Worm (Caenorhabditis elegans): ENCODE measurements around the gene xdh-1.
"Not testable (repeated sequence)": the region's sequence is repeated elsewhere in the genome, so short reads cannot be mapped to it uniquely, and the experiment has no call there.

xdh-1 gene

ce11 chrIV:14444077-14444476 is 31.4 kb upstream of the xdh-1 start, which contains the start of gene tra-3:
TSS of gene tra-3 (minus strand) at chrIV:14444183.
- TF ChIP-seq sea-2 (GFP tag; optimal IDR thresholded peaks at IDR 0.05): no peak
- TF ChIP-seq fkh-2 (tag; optimal IDR thresholded peaks at IDR 0.05): no peak
- no peak for TF ChIP-seq nhr-67 (tag; optimal IDR thresholded peaks at IDR 0.05)

- peak; percentile 72 for TF ChIP-seq nfya-1 (tag; optimal IDR thresholded peaks at IDR 0.05; ENCODE audit: insufficient read depth)
- no peak for TF ChIP-seq egl-5 (tag; optimal IDR thresholded peaks at IDR 0.05)
Observed at ce11 chrIV:14437391-14437790, 24.7 kb upstream of the xdh-1 start.

DNA sequence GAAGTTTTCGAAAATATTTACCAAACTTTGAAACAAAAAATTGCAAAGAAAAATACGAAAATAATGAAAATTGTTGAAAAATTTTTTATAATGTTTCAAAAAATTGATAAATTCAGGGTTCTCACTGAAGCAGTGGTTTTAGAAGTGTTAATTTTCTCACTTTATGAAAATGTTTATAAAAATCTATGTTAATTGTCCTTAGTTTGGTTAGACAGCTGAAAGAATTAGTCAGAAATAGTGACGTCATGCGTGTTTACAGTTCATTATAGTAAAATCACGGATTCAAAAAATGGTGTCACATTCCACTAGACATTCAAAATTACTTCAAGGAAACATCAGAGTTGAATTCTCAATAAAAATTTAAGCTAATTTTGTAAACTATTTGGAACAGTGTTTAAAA is 23.2 kb upstream of the xdh-1 start:
- TF ChIP-seq egl-27 (tag; optimal IDR thresholded peaks at IDR 0.05) (no peak), pqm-1 (tag; optimal IDR thresholded peaks at IDR 0.05) (no peak), skn-1 (tag; optimal IDR thresholded peaks at IDR 0.05) (no peak), ceh-9 (tag; optimal IDR thresholded peaks at IDR 0.05) (no peak), nhr-23 (tag; optimal IDR thresholded peaks at IDR 0.05) (no peak), mdl-1 (tag; optimal IDR thresholded peaks at IDR 0.05) (no peak), nhr-25 (tag; optimal IDR thresholded peaks at IDR 0.05) (no peak)

DNA sequence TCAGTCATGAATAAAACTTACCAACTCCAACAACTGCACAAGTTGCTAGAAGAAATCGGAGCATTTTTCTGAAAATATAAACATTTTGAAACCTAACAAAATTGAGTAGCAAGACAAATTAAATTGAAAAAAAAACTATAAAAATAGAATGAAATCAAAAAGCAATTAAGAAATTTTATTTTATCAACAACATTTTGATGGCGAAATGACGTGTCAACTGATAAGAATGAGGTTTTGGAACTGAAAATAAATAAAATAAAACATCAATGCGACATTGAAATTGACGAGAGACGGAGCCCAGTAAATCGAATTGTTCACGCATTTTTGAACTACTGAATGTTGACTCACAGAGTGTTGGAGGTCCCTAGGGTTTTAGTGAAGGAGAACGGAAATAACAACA is 18.2 kb upstream of the xdh-1 start, which contains the start of gene F55B11.4:
Gene F55B11.4 (minus strand): TSS at position 68 of the 400 bp plus-strand sequence.
- TF ChIP-seq elt-2 (tag; optimal IDR thresholded peaks at IDR 0.05): peak; percentile 88
- peak; percentile 65 for TF ChIP-seq pha-4 (tag; optimal IDR thresholded peaks at IDR 0.05)
- TF ChIP-seq nhr-43 (tag; optimal IDR thresholded peaks at IDR 0.05; ENCODE audit: poor library complexity, severe bottlenecking): no peak
- TF ChIP-seq pqm-1 (tag; optimal IDR thresholded peaks at IDR 0.05): peak; percentile 87

ce11 chrIV:14427395-14427794 is 14.7 kb upstream of the xdh-1 start, which contains the start of gene F55B11.5:
TSS of gene F55B11.5 (plus strand) at chrIV:14427695.
- not testable (repeated sequence) for TF ChIP-seq nhr-77, fkh-2, nhr-12 (tag; optimal IDR thresholded peaks at IDR 0.05)

- TF ChIP-seq ama-1 (optimal IDR thresholded peaks at IDR 0.05) (no peak), nhr-23 (tag; optimal IDR thresholded peaks at IDR 0.05) (no peak), snpc-4 (tag; optimal IDR thresholded peaks at IDR 0.05) (no peak), egl-27 (tag; optimal IDR thresholded peaks at IDR 0.05) (no peak), ceh-82 (tag; optimal IDR thresholded peaks at IDR 0.05) (no peak), nhr-43 (tag; optimal IDR thresholded peaks at IDR 0.05; ENCODE audit: poor library complexity, severe bottlenecking) (no peak)
Observed at ce11 chrIV:14424396-14424795, 11.7 kb upstream of the xdh-1 start, which contains the start of gene F55B11.3. TSS of gene F55B11.3 (plus strand) at chrIV:14424696.

DNA sequence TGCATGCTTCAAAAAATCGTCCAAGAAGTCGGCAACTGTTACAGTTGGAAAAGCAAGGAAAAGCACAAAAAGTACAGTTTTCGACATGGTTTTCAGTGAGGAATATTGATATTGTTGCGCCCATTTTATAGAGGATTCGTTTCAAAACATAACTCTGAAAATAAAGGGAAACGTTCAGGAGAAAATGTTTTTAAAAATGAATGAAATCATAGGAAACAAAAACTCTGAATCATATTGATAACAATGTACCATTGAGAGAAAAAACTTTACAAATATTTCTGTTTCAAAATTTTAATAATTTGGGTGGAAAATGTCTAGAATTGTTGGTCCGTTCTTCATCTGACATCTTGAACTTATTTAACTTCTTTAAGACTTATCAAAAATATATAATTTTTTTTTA is 10.5 kb upstream of the xdh-1 start, which contains the start of gene F55B11.2:
Gene F55B11.2 (minus strand): TSS at position 101 of the 400 bp plus-strand sequence.
- no peak for TF ChIP-seq mdl-1 (tag; optimal IDR thresholded peaks at IDR 0.05)
- TF ChIP-seq aly-2 (tag; optimal IDR thresholded peaks at IDR 0.05): no peak
- TF ChIP-seq daf-12 (tag; optimal IDR thresholded peaks at IDR 0.05): no peak
- no peak for TF ChIP-seq unc-39 (tag; optimal IDR thresholded peaks at IDR 0.05)
- TF ChIP-seq nhr-23 (tag; optimal IDR thresholded peaks at IDR 0.05): no peak
- TF ChIP-seq lin-15B (tag; optimal IDR thresholded peaks at IDR 0.05): no peak
- TF ChIP-seq nhr-12 (tag; optimal IDR thresholded peaks at IDR 0.05): no peak
- TF ChIP-seq fos-1 (tag; optimal IDR thresholded peaks at IDR 0.05): no peak
- no peak for TF ChIP-seq elt-3 (tag; optimal IDR thresholded peaks at IDR 0.05)
- no peak for TF ChIP-seq nhr-28 (tag; optimal IDR thresholded peaks at IDR 0.05)
- no peak for TF ChIP-seq nhr-25 (tag; optimal IDR thresholded peaks at IDR 0.05)
- no peak for TF ChIP-seq snpc-4 (tag; optimal IDR thresholded peaks at IDR 0.05)
- no peak for TF ChIP-seq sea-2 (GFP tag; optimal IDR thresholded peaks at IDR 0.05)
- no peak for TF ChIP-seq lsy-12 (tag; optimal IDR thresholded peaks at IDR 0.05)
- no peak for TF ChIP-seq ama-1 (optimal IDR thresholded peaks at IDR 0.05)
- TF ChIP-seq mml-1 (tag; optimal IDR thresholded peaks at IDR 0.05): no peak
- no peak for TF ChIP-seq skn-1 (tag; optimal IDR thresholded peaks at IDR 0.05)
- TF ChIP-seq ztf-4 (tag; optimal IDR thresholded peaks at IDR 0.05): no peak
- TF ChIP-seq fkh-2 (tag; optimal IDR thresholded peaks at IDR 0.05): no peak
- no peak for TF ChIP-seq pqm-1 (tag; optimal IDR thresholded peaks at IDR 0.05)
